ENCODE assay signal across 2 fruit fly cellular contexts in the genomic region with DNA sequence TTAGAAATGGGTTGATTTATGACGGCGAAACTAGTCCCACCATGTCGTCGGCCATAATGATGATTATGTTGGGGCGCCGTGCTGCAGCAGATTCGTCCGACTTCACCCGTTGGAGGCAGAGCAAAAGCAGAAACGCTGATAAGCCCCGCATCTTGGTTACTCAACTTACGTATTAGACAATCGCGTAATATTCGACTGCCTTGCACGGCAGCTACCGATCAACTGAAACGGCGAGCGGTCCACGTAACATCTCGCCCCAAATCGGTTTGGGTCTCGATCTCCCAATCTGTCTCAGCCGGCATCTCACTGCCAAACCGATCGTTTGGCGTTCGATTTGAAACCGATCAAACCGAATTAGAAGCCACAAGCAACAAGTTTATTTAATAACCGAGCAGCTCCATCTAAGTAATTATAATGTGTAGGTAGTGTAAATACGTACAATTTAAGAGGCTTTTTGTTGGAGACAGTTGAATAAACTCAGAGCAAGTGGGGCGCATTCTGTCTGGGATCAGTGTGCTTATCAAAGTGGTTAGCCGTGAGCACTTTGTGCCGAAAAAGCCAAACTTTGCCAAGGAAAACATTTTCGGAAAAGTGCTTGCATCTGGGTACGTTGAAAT.
A peak's percentile ranks its signal among the peaks of the same experiment; 100 is the strongest.
TF ChIP-seq lines count a peak whose summit lies in the region.

CG32191 (minus strand) TSS at position 550 of the 617 bp plus-strand sequence.

- no peak for TF ChIP-seq CTCF in whole organism, embryonic (GFP tag; optimal IDR thresholded peaks at IDR 0.05; lab: Kevin White, UChicago)

TF ChIP-seq in whole organism, embryonic, 481 proteins besides CTCF, POLR2A, EP300 and RAD21 (continues in another document):
- no peak for TF ChIP-seq CG2202 (tag; optimal IDR thresholded peaks at IDR 0.05; lab: Kevin White, UChicago)
- no peak for TF ChIP-seq E2f2 (GFP tag; IDR thresholded peaks at IDR 0.05; lab: Robert Waterston, UW)
- TF ChIP-seq CG7987 (GFP tag; optimal IDR thresholded peaks at IDR 0.05; lab: Kevin White, UChicago), result peak; percentile 27
- no peak for TF ChIP-seq CG3838 (GFP tag; optimal IDR thresholded peaks at IDR 0.05; lab: Kevin White, UChicago)
- no peak for TF ChIP-seq CG4328 (GFP tag; optimal IDR thresholded peaks at IDR 0.05; lab: Kevin White, UChicago)
- TF ChIP-seq CG34422 (GFP tag; IDR thresholded peaks at IDR 0.05; lab: Robert Waterston, UW), result peak; percentile 16; the same call in 1 of the 3 replicates
- TF ChIP-seq CG8924 (tag; optimal IDR thresholded peaks at IDR 0.05; lab: Kevin White, UChicago), result no peak
- no peak for TF ChIP-seq Dref (GFP tag; IDR thresholded peaks at IDR 0.05; lab: Robert Waterston, UW)
- no peak for TF ChIP-seq jumu (GFP tag; optimal IDR thresholded peaks at IDR 0.05; lab: Kevin White, UChicago)
- no peak for TF ChIP-seq Xrp1 (GFP tag; IDR thresholded peaks at IDR 0.05; lab: Robert Waterston, UW)
- peak; percentile 26 for TF ChIP-seq CG15269 (tag; optimal IDR thresholded peaks at IDR 0.05; lab: Kevin White, UChicago)
- TF ChIP-seq lov (optimal IDR thresholded peaks at IDR 0.05; lab: Kevin White, UChicago), result no peak
- no peak for TF ChIP-seq lov (GFP tag; IDR thresholded peaks at IDR 0.05; lab: Robert Waterston, UW)
- TF ChIP-seq vfl (GFP tag; optimal IDR thresholded peaks at IDR 0.05; lab: Kevin White, UChicago), result no peak
- TF ChIP-seq ATbp (GFP tag; optimal IDR thresholded peaks at IDR 0.05; lab: Kevin White, UChicago), result peak; percentile 70
- peak; percentile 37 for TF ChIP-seq HHEX (GFP tag; optimal IDR thresholded peaks at IDR 0.05; lab: Kevin White, UChicago)
- TF ChIP-seq HmgZ (tag; optimal IDR thresholded peaks at IDR 0.05; lab: Kevin White, UChicago), result no peak
- no peak for TF ChIP-seq Med (GFP tag; lab: Kevin White, UChicago)
- no peak for TF ChIP-seq CG10267 (tag; optimal IDR thresholded peaks at IDR 0.05; lab: Kevin White, UChicago)
- TF ChIP-seq Dp (GFP tag; optimal IDR thresholded peaks at IDR 0.05; lab: Kevin White, UChicago), result no peak
- TF ChIP-seq CG6765 (GFP tag; optimal IDR thresholded peaks at IDR 0.05; lab: Kevin White, UChicago), result no peak
- no peak for TF ChIP-seq CG11247 (GFP tag; IDR thresholded peaks at IDR 0.05; lab: Robert Waterston, UW)
- TF ChIP-seq CG10366 (GFP tag; IDR thresholded peaks at IDR 0.05; lab: Robert Waterston, UW), result no peak
- no peak for TF ChIP-seq NC2β (GFP tag; optimal IDR thresholded peaks at IDR 0.05; lab: Kevin White, UChicago)
- TF ChIP-seq HmgD (GFP tag; optimal IDR thresholded peaks at IDR 0.05; lab: Kevin White, UChicago), result no peak
- no peak for TF ChIP-seq Hr51 (GFP tag; optimal IDR thresholded peaks at IDR 0.05; lab: Kevin White, UChicago)
- TF ChIP-seq CG7357 (GFP tag; IDR thresholded peaks at IDR 0.05; lab: Robert Waterston, UW), result no peak
- TF ChIP-seq CG12104 (GFP tag; optimal IDR thresholded peaks at IDR 0.05; lab: Kevin White, UChicago), result no peak
- peak; percentile 14; the same call in 1 of the 2 replicates for TF ChIP-seq NFAT (GFP tag; IDR thresholded peaks at IDR 0.05; lab: Robert Waterston, UW)
- TF ChIP-seq fd64A (GFP tag; optimal IDR thresholded peaks at IDR 0.05; lab: Kevin White, UChicago), result no peak
- no peak for TF ChIP-seq cg (GFP tag; optimal IDR thresholded peaks at IDR 0.05; lab: Kevin White, UChicago)
- TF ChIP-seq CG8281 (tag; optimal IDR thresholded peaks at IDR 0.05; lab: Kevin White, UChicago), result no peak
- TF ChIP-seq Atf3 (GFP tag; optimal IDR thresholded peaks at IDR 0.05; lab: Kevin White, UChicago), result no peak
- TF ChIP-seq CG15011 (GFP tag; optimal IDR thresholded peaks at IDR 0.05; lab: Kevin White, UChicago), result peak; percentile 23
- peak; percentile 41 for TF ChIP-seq nau (GFP tag; optimal IDR thresholded peaks at IDR 0.05; lab: Kevin White, UChicago)
- TF ChIP-seq Hmr (GFP tag; optimal IDR thresholded peaks at IDR 0.05; lab: Kevin White, UChicago), result peak; percentile 59
- no peak for TF ChIP-seq lola (GFP tag; optimal IDR thresholded peaks at IDR 0.05; lab: Kevin White, UChicago)
- TF ChIP-seq CG2120 (GFP tag; optimal IDR thresholded peaks at IDR 0.05; lab: Kevin White, UChicago), result no peak
- TF ChIP-seq B-H2 (GFP tag; optimal IDR thresholded peaks at IDR 0.05; lab: Kevin White, UChicago), result no peak
- TF ChIP-seq CG2678 (tag; optimal IDR thresholded peaks at IDR 0.05; lab: Kevin White, UChicago), result peak; percentile 44
- TF ChIP-seq Elba2 (GFP tag; optimal IDR thresholded peaks at IDR 0.05; lab: Kevin White, UChicago), result no peak
- TF ChIP-seq sob (GFP tag; IDR thresholded peaks at IDR 0.05; lab: Robert Waterston, UW), result peak; percentile 20; the same call in 1 of the 2 replicates
- TF ChIP-seq CG6813 (GFP tag; optimal IDR thresholded peaks at IDR 0.05; lab: Kevin White, UChicago), result peak; percentile 37

TF ChIP-seq in whole organism, prepupa, 60 proteins besides CTCF, POLR2A, EP300 and RAD21:
- peak; percentile 64 for TF ChIP-seq fkh (GFP tag; optimal IDR thresholded peaks at IDR 0.05; lab: Kevin White, UChicago)
- no peak for TF ChIP-seq Ets96B (tag; optimal IDR thresholded peaks at IDR 0.05; lab: Kevin White, UChicago)
- no peak for TF ChIP-seq Eip93F (GFP tag; optimal IDR thresholded peaks at IDR 0.05; lab: Kevin White, UChicago)
- TF ChIP-seq CG8119 (GFP tag; IDR thresholded peaks at IDR 0.05; lab: Robert Waterston, UW), result no peak
- no peak for TF ChIP-seq dsx (GFP tag; optimal IDR thresholded peaks at IDR 0.05; lab: Kevin White, UChicago; ENCODE audit: poor library complexity, severe bottlenecking)
- no peak for TF ChIP-seq CG8632 (GFP tag; optimal IDR thresholded peaks at IDR 0.05; lab: Kevin White, UChicago)
- TF ChIP-seq CG32006 (GFP tag; optimal IDR thresholded peaks at IDR 0.05; lab: Kevin White, UChicago), result no peak
- peak; percentile 11 for TF ChIP-seq vri (GFP tag; optimal IDR thresholded peaks at IDR 0.05; lab: Kevin White, UChicago)
- no peak for TF ChIP-seq dac (GFP tag; optimal IDR thresholded peaks at IDR 0.05; lab: Kevin White, UChicago)
- TF ChIP-seq Lpt (GFP tag; optimal IDR thresholded peaks at IDR 0.05; lab: Kevin White, UChicago), result no peak
- no peak for TF ChIP-seq CG31627 (GFP tag; optimal IDR thresholded peaks at IDR 0.05; lab: Kevin White, UChicago)
- no peak for TF ChIP-seq Hr4 (GFP tag; optimal IDR thresholded peaks at IDR 0.05; lab: Kevin White, UChicago)
- no peak for TF ChIP-seq acj6 (GFP tag; optimal IDR thresholded peaks at IDR 0.05; lab: Kevin White, UChicago)
- no peak for TF ChIP-seq Hr38 (GFP tag; optimal IDR thresholded peaks at IDR 0.05; lab: Kevin White, UChicago)
- TF ChIP-seq eg (GFP tag; IDR thresholded peaks at IDR 0.05; lab: Robert Waterston, UW), result no peak

Comparison
In these comparisons a context has a peak if more than half of its experiments do, and no peak if none do; other contexts are left out.
1. Of the 7 proteins assayed by ChIP-seq in both whole organism, embryonic and whole organism, prepupa: peak only in whole organism, embryonic: CG6854; only in whole organism, prepupa: none; in both: none; in neither: 6.